Fruit fly (Drosophila melanogaster): Measurements from ENCODE around the gene CG32263.

CG32263 gene

DNA sequence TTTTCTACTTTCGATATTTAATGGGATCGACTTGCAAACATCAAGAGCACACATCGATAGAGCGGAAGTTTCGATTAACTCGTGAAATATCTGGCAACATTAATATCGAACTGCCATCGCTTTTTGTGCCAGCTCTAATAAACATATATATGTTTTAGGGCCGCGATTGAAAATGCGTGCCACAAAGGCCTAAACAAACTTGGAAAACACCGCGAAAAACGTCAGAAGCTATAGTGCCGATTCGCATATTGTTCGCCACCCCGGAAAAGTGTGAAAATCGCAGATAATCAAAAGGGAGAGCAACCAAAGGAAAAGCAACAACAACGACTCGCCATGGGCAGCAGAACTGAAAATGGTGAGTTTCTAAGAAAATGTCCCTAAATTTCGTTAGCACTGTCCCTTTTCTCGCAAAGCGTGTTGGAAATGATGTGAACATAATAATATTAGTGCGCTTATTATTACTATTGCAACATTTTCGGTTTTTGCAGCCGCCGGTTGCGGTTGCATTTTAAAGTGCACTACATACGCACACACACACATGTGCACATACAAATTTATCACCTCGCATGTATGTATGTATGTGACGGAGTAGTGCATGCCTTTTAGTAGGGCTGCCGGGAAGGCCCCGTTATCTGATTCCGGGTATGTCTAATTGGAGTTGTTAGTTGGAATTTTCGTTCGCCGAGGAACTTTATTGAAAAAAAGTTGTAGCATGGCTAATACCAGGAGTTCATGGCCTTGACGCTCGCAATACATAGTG lies 7.8 kb upstream of the CG32263 start, which contains the start of gene enc (continued):
- no peak for TF ChIP-seq CG8290 (GFP tag; optimal IDR thresholded peaks at IDR 0.05)
- peak in 1 of 2 experiments; percentile 39 for TF ChIP-seq CG8290 (tag; optimal IDR thresholded peaks at IDR 0.05)
- TF ChIP-seq CG4617 (GFP tag; optimal IDR thresholded peaks at IDR 0.05; ENCODE audit: borderline replicate concordance) = peak; percentile 90
- peak; percentile 57; the same call in 1 of the 2 replicates for TF ChIP-seq CG6272 (GFP tag; IDR thresholded peaks at IDR 0.05)
- TF ChIP-seq lilli (GFP tag; optimal IDR thresholded peaks at IDR 0.05) = peak; percentile 21
- TF ChIP-seq Dll (GFP tag; IDR thresholded peaks at IDR 0.05; ENCODE audit: partially characterized antibody) = peak; percentile 91
- peak; percentile 93 for TF ChIP-seq CG14860 (GFP tag; IDR thresholded peaks at IDR 0.05; ENCODE audit: partially characterized antibody)
- no peak for TF ChIP-seq CG30403 (GFP tag; optimal IDR thresholded peaks at IDR 0.05)
- TF ChIP-seq hb (GFP tag; IDR thresholded peaks at IDR 0.05; ENCODE audit: partially characterized antibody) = peak; percentile 95
- TF ChIP-seq knrl (GFP tag; IDR thresholded peaks at IDR 0.05; ENCODE audit: partially characterized antibody) = peak; percentile 96
- TF ChIP-seq kni (GFP tag; optimal IDR thresholded peaks at IDR 0.05) = peak; percentile 47
- TF ChIP-seq lbe (GFP tag; optimal IDR thresholded peaks at IDR 0.05) = peak; percentile 14
- no peak for TF ChIP-seq crol (GFP tag; IDR thresholded peaks at IDR 0.05)
- TF ChIP-seq onecut (GFP tag; IDR thresholded peaks at IDR 0.05) = peak; percentile 27; the same call in 1 of the 2 replicates
- no peak for TF ChIP-seq sr (GFP tag; IDR thresholded peaks at IDR 0.05)
- TF ChIP-seq MTF-1 (GFP tag; optimal IDR thresholded peaks at IDR 0.05; ENCODE audit: borderline replicate concordance) = no peak
- TF ChIP-seq CTCF (GFP tag; optimal IDR thresholded peaks at IDR 0.05) = peak; percentile 42
- TF ChIP-seq ems (GFP tag; optimal IDR thresholded peaks at IDR 0.05) = no peak
- TF ChIP-seq CG16813 (GFP tag; IDR thresholded peaks at IDR 0.05; ENCODE audit: partially characterized antibody) = peak; percentile 95
- TF ChIP-seq Stat92E (GFP tag; optimal IDR thresholded peaks at IDR 0.05) = peak in 1 of 3 experiments; percentile 35
- TF ChIP-seq BEAF-32 (GFP tag; optimal IDR thresholded peaks at IDR 0.05) = peak; percentile 94
- peak; percentile 80 to 95 for TF ChIP-seq insv (GFP tag; optimal IDR thresholded peaks at IDR 0.05)
- peak; percentile 10 for TF ChIP-seq grau (tag; optimal IDR thresholded peaks at IDR 0.05)
- peak; percentile 77 for TF ChIP-seq pzg (GFP tag; optimal IDR thresholded peaks at IDR 0.05)
- peak; percentile 11 for TF ChIP-seq Jarid2 (GFP tag; optimal IDR thresholded peaks at IDR 0.05)
- no peak for TF ChIP-seq CG1647 (GFP tag; optimal IDR thresholded peaks at IDR 0.05)
- no peak for TF ChIP-seq zf30C (GFP tag; optimal IDR thresholded peaks at IDR 0.05)
- TF ChIP-seq Asciz (GFP tag; optimal IDR thresholded peaks at IDR 0.05) = peak; percentile 23
- peak; percentile 93 for TF ChIP-seq nerfin-2 (GFP tag; IDR thresholded peaks at IDR 0.05; ENCODE audit: partially characterized antibody)
- no peak for TF ChIP-seq ham (GFP tag; IDR thresholded peaks at IDR 0.05)
- peak in 1 of 2 experiments; percentile 24 for TF ChIP-seq crp (GFP tag; optimal IDR thresholded peaks at IDR 0.05)
- TF ChIP-seq CG9817 (tag; optimal IDR thresholded peaks at IDR 0.05) = no peak
- TF ChIP-seq CHES-1-like (GFP tag; optimal IDR thresholded peaks at IDR 0.05) = peak; percentile 2
- TF ChIP-seq chinmo (GFP tag; IDR thresholded peaks at IDR 0.05; ENCODE audit: partially characterized antibody) = peak; percentile 96
- peak; percentile 4 for TF ChIP-seq CG14965 (GFP tag; optimal IDR thresholded peaks at IDR 0.05; ENCODE audit: borderline replicate concordance)
- no peak for TF ChIP-seq tin (GFP tag; optimal IDR thresholded peaks at IDR 0.05)
- peak; percentile 95 for TF ChIP-seq tna (GFP tag; IDR thresholded peaks at IDR 0.05; ENCODE audit: partially characterized antibody)
- no peak for TF ChIP-seq disco-r (GFP tag; optimal IDR thresholded peaks at IDR 0.05)
- no peak for TF ChIP-seq ttk (GFP tag; IDR thresholded peaks at IDR 0.05)
- peak; percentile 39; the same call in 1 of the 2 replicates for TF ChIP-seq CG3847 (GFP tag; IDR thresholded peaks at IDR 0.05)
- TF ChIP-seq phol (tag; optimal IDR thresholded peaks at IDR 0.05) = peak; percentile 28
- TF ChIP-seq Deaf1 (tag; optimal IDR thresholded peaks at IDR 0.05) = no peak
- no peak for TF ChIP-seq pita (GFP tag; optimal IDR thresholded peaks at IDR 0.05)
- TF ChIP-seq CG2120 (GFP tag; optimal IDR thresholded peaks at IDR 0.05) = peak; percentile 43
- peak; percentile 44 for TF ChIP-seq nmo (GFP tag; optimal IDR thresholded peaks at IDR 0.05)
- TF ChIP-seq B-H2 (GFP tag; optimal IDR thresholded peaks at IDR 0.05) = peak; percentile 23
- TF ChIP-seq Bgb (GFP tag; IDR thresholded peaks at IDR 0.05; ENCODE audit: partially characterized antibody) = peak; percentile 98
- TF ChIP-seq CG34422 (GFP tag; IDR thresholded peaks at IDR 0.05) = peak; percentile 29; the same call in 1 of the 3 replicates

Data from whole organism, embryonic.